Fruit fly (Drosophila melanogaster) whole organism, embryonic: ENCODE results near the gene CG10011.
A peak's percentile ranks its signal among the peaks of the same experiment; 100 is the strongest.

Experiments used
- Bdp1 ChIP-seq: fragments of 200-800 bp; sonication (Bioruptor generic); optimal IDR thresholded peaks from 3 replicates; lab custom pipeline; 2016; ENCODE audit warnings: missing biosample characterization, missing genetic modification characterization
- C15 ChIP-seq: fragments of 200-800 bp; sonication (Bioruptor generic); IDR thresholded peaks from 3 replicates; pipeline ENCODE4 v1.3.6; 2022; ENCODE audit warnings: missing biosample characterization, missing genetic modification characterization
- CG11560 ChIP-seq: fragments of 200-800 bp; sonication (Bioruptor generic); IDR thresholded peaks from 3 replicates; pipeline ENCODE4 v1.3.6; 2022; ENCODE audit warnings: missing biosample characterization, missing genetic modification characterization
- CG14710 ChIP-seq: fragments of 200-800 bp; sonication (Bioruptor generic); optimal IDR thresholded peaks from 3 replicates; lab custom pipeline; 2019; ENCODE audit warnings: missing biosample characterization, mild to moderate bottlenecking, missing genetic modification characterization, moderate library complexity
- CG14965 ChIP-seq: fragments of 200-800 bp; sonication (Bioruptor generic); optimal IDR thresholded peaks from 2 replicates; lab custom pipeline; 2016; ENCODE audit warnings: missing biosample characterization, missing genetic modification characterization, borderline replicate concordance
- CG15696 ChIP-seq: fragments of 200-800 bp; sonication (Bioruptor generic); optimal IDR thresholded peaks from 2 replicates; lab custom pipeline; 2019; ENCODE audit warnings: missing biosample characterization, mild to moderate bottlenecking, missing genetic modification characterization, moderate library complexity
- CG16813 ChIP-seq: fragments of 200-800 bp; sonication (Bioruptor generic); IDR thresholded peaks from 3 replicates; pipeline ENCODE4 v1.3.6; 2022; ENCODE audit warnings: missing biosample characterization, missing genetic modification characterization; ENCODE audit not compliant: partially characterized antibody
- CG18262 ChIP-seq: fragments of 200-800 bp; optimal IDR thresholded peaks from 3 replicates; lab custom pipeline; 2019; ENCODE audit warnings: missing biosample characterization, mild to moderate bottlenecking, missing genetic modification characterization, moderate library complexity
- CG2712 ChIP-seq: fragments of 200-800 bp; optimal IDR thresholded peaks from 3 replicates; lab custom pipeline; 2019; ENCODE audit warnings: missing biosample characterization, mild to moderate bottlenecking, missing genetic modification characterization, moderate library complexity
- CG32532 ChIP-seq: fragments of 200-800 bp; sonication (Bioruptor generic); IDR thresholded peaks from 2 replicates; pipeline ENCODE4 v1.3.6; 2022; ENCODE audit warnings: missing biosample characterization, missing genetic modification characterization
- CG3838 ChIP-seq: fragments of 200-800 bp; sonication (Bioruptor generic); optimal IDR thresholded peaks from 3 replicates; lab custom pipeline; 2016; ENCODE audit warnings: missing biosample characterization, missing genetic modification characterization
- CG4328 ChIP-seq: fragments of 200-800 bp; sonication (Bioruptor generic); optimal IDR thresholded peaks from 3 replicates; lab custom pipeline; 2017; ENCODE audit warnings: missing biosample characterization, missing genetic modification reagents, missing genetic modification characterization
- CG8478 ChIP-seq: fragments of >200 bp; optimal IDR thresholded peaks from 2 replicates; lab custom pipeline; 2018
- CG9932 ChIP-seq: fragments of 200-800 bp; sonication (Bioruptor generic); IDR thresholded peaks from 2 replicates; pipeline ENCODE4 v1.3.6; 2022; ENCODE audit warnings: missing biosample characterization, missing genetic modification characterization
- CTCF ChIP-seq: fragments of 200-800 bp; sonication (Bioruptor generic); optimal IDR thresholded peaks from 2 replicates; lab custom pipeline; 2017; ENCODE audit warnings: missing biosample characterization, mild to moderate bottlenecking, missing genetic modification characterization, moderate library complexity
- Camta ChIP-seq: fragments of 200-800 bp; sonication (Bioruptor generic); optimal IDR thresholded peaks from 2 replicates; lab custom pipeline; 2016; ENCODE audit warnings: missing biosample characterization, missing genetic modification characterization
- Deaf1 ChIP-seq: fragments of 200-800 bp; optimal IDR thresholded peaks from 3 replicates; lab custom pipeline; 2019; ENCODE audit warnings: missing biosample characterization, mild to moderate bottlenecking, missing genetic modification characterization, moderate library complexity
- Dek ChIP-seq: fragments of 200-800 bp; sonication (Bioruptor generic); optimal IDR thresholded peaks from 3 replicates; lab custom pipeline; 2019; ENCODE audit warnings: missing biosample characterization, mild to moderate bottlenecking, missing genetic modification characterization, moderate library complexity
- Drgx ChIP-seq: fragments of 200-800 bp; sonication (Bioruptor generic); IDR thresholded peaks from 2 replicates; pipeline ENCODE4 v1.3.6; 2022; ENCODE audit warnings: missing biosample characterization, missing genetic modification characterization
- Hr51 ChIP-seq, 2 experiments: fragments of 200-800 bp; sonication (Bioruptor generic); optimal IDR thresholded peaks; 2 replicates in 1 of 2; 3 replicates in 1 of 2; lab custom pipeline; 2016 to 2018; ENCODE audit warnings: missing biosample characterization in 2 of 2, missing genetic modification characterization in 2 of 2, mild to moderate bottlenecking in 1 of 2, moderate library complexity in 1 of 2
- Jarid2 ChIP-seq: fragments of 200-800 bp; sonication (Bioruptor generic); optimal IDR thresholded peaks from 3 replicates; lab custom pipeline; 2017; ENCODE audit warnings: mild to moderate bottlenecking, missing biosample characterization, missing genetic modification reagents, missing genetic modification characterization
- Meics ChIP-seq: fragments of 200-800 bp; sonication (Bioruptor generic); optimal IDR thresholded peaks from 2 replicates; lab custom pipeline; 2017; ENCODE audit warnings: missing biosample characterization, mild to moderate bottlenecking, missing genetic modification characterization
- NC2β ChIP-seq: fragments of 200-800 bp; sonication (Bioruptor generic); optimal IDR thresholded peaks from 2 replicates; lab custom pipeline; 2016; ENCODE audit warnings: missing biosample characterization, missing genetic modification characterization
- Oaz ChIP-seq: fragments of 200-800 bp; sonication (Bioruptor generic); IDR thresholded peaks from 2 replicates; pipeline ENCODE4 v1.3.6; 2022; ENCODE audit warnings: missing biosample characterization, missing genetic modification characterization
- Poxn ChIP-seq: fragments of 200-800 bp; sonication (Bioruptor generic); IDR thresholded peaks from 2 replicates; pipeline ENCODE4 v1.3.6; 2022; ENCODE audit warnings: missing biosample characterization, missing genetic modification characterization
- Rx ChIP-seq: fragments of 200-800 bp; sonication (Bioruptor generic); IDR thresholded peaks from 2 replicates; pipeline ENCODE4 v1.3.6; 2022; ENCODE audit warnings: missing biosample characterization, missing genetic modification characterization
- Sin3A ChIP-seq: fragments of >200 bp; optimal IDR thresholded peaks from 2 replicates; lab custom pipeline; 2018
- Sox102F ChIP-seq: fragments of 200-800 bp; sonication (Bioruptor generic); optimal IDR thresholded peaks from 2 replicates; lab custom pipeline; 2018; ENCODE audit warnings: missing biosample characterization, mild to moderate bottlenecking, missing genetic modification characterization, moderate library complexity
- ap ChIP-seq: fragments of 200-800 bp; sonication (Bioruptor generic); IDR thresholded peaks from 2 replicates; pipeline ENCODE4 v1.3.6; 2022; ENCODE audit warnings: missing biosample characterization, missing genetic modification characterization
- ash1 ChIP-seq: fragments of 200-800 bp; sonication (Bioruptor generic); optimal IDR thresholded peaks from 2 replicates; lab custom pipeline; 2018; ENCODE audit warnings: missing biosample characterization, mild to moderate bottlenecking, missing genetic modification characterization
- btn ChIP-seq: fragments of 200-800 bp; sonication (Bioruptor generic); optimal IDR thresholded peaks from 2 replicates; lab custom pipeline; 2016; ENCODE audit warnings: missing biosample characterization, missing genetic modification characterization
- ci ChIP-seq: fragments of 200-800 bp; sonication (Bioruptor generic); IDR thresholded peaks from 3 replicates; pipeline ENCODE4 v1.3.6; 2022; ENCODE audit warnings: missing biosample characterization, missing genetic modification characterization
- da ChIP-seq: fragments of 200-800 bp; sonication (Bioruptor generic); optimal IDR thresholded peaks from 2 replicates; lab custom pipeline; 2016; ENCODE audit warnings: missing biosample characterization, missing genetic modification characterization
- dan ChIP-seq: fragments of 200-800 bp; sonication (Bioruptor generic); IDR thresholded peaks from 2 replicates; pipeline ENCODE4 v1.3.6; 2022; ENCODE audit warnings: missing biosample characterization, missing genetic modification characterization
- disco-r ChIP-seq: fragments of 200-800 bp; sonication (Bioruptor generic); optimal IDR thresholded peaks from 2 replicates; lab custom pipeline; 2016; ENCODE audit warnings: missing biosample characterization, missing genetic modification characterization
- en ChIP-seq: fragments of 200-800 bp; sonication (Bioruptor generic); optimal IDR thresholded peaks from 2 replicates; lab custom pipeline; 2016; ENCODE audit warnings: missing biosample characterization, missing genetic modification characterization
- exex ChIP-seq: fragments of 200-800 bp; sonication (Bioruptor generic); optimal IDR thresholded peaks from 4 replicates; lab custom pipeline; 2018; ENCODE audit warnings: missing biosample characterization, mild to moderate bottlenecking, missing genetic modification characterization, moderate library complexity
- gem ChIP-seq: fragments of 200-800 bp; sonication (Bioruptor generic); optimal IDR thresholded peaks from 2 replicates; lab custom pipeline; 2019; ENCODE audit warnings: missing biosample characterization, mild to moderate bottlenecking, missing genetic modification characterization, moderate library complexity
- ken ChIP-seq: fragments of 200-800 bp; sonication (Bioruptor generic); IDR thresholded peaks from 3 replicates; pipeline ENCODE4 v1.3.6; 2022; ENCODE audit warnings: missing biosample characterization, missing genetic modification characterization
- lab ChIP-seq: fragments of 200-800 bp; sonication (Bioruptor generic); optimal IDR thresholded peaks from 3 replicates; lab custom pipeline; 2017; ENCODE audit warnings: missing biosample characterization, missing genetic modification characterization, mild to moderate bottlenecking, moderate library complexity, missing genetic modification reagents
- nau ChIP-seq: fragments of 200-800 bp; sonication (Bioruptor generic); optimal IDR thresholded peaks from 3 replicates; lab custom pipeline; 2017; ENCODE audit warnings: missing biosample characterization, mild to moderate bottlenecking, missing genetic modification characterization, missing genetic modification reagents
- pita ChIP-seq: fragments of 200-800 bp; sonication (Bioruptor generic); optimal IDR thresholded peaks from 2 replicates; lab custom pipeline; 2017; ENCODE audit warnings: missing biosample characterization, mild to moderate bottlenecking, missing genetic modification characterization
- sc ChIP-seq, 3 experiments: fragments of >200 bp in 2 of 3; fragments of 200-800 bp in 1 of 3; sonication (Bioruptor generic) in 1 of 3; optimal IDR thresholded peaks; 2 replicates in 2 of 3; 3 replicates in 1 of 3; lab custom pipeline; 2017; ENCODE audit warnings: mild to moderate bottlenecking in 1 of 3, missing biosample characterization in 1 of 3, missing genetic modification characterization in 1 of 3, missing genetic modification reagents in 1 of 3
- slou ChIP-seq: fragments of 200-800 bp; sonication (Bioruptor generic); optimal IDR thresholded peaks from 3 replicates; lab custom pipeline; 2016; ENCODE audit warnings: missing biosample characterization, missing genetic modification characterization
- ssp ChIP-seq: fragments of 200-800 bp; sonication (Bioruptor generic); IDR thresholded peaks from 2 replicates; pipeline ENCODE4 v1.3.6; 2022; ENCODE audit warnings: missing biosample characterization, missing genetic modification characterization
- unpg ChIP-seq: fragments of 200-800 bp; sonication (Bioruptor generic); optimal IDR thresholded peaks from 3 replicates; lab custom pipeline; 2018; ENCODE audit warnings: missing biosample characterization, mild to moderate bottlenecking, missing genetic modification characterization, moderate library complexity
- vvl ChIP-seq: fragments of 200-800 bp; sonication (Bioruptor generic); IDR thresholded peaks from 2 replicates; pipeline ENCODE4 v1.3.6; 2022; ENCODE audit warnings: missing biosample characterization, missing genetic modification characterization
- z ChIP-seq: fragments of 200-800 bp; sonication (Bioruptor generic); IDR thresholded peaks from 3 replicates; pipeline ENCODE4 v1.3.6; 2022; ENCODE audit warnings: missing biosample characterization, missing genetic modification characterization

CG10011 gene

dm6 chr3R:28681834-28682464, 47.0 kb upstream of the CG10011 start (continued):
- no peak for TF ChIP-seq ssp (GFP tag; lab: Robert Waterston, UW)
- 0 out of 3 replicates have a peak, but pooled peaks have one; percentile 23 for TF ChIP-seq CG16813 (GFP tag; lab: Robert Waterston, UW)
- 0 out of 2 replicates have a peak, but pooled peaks have one; percentile 15 for TF ChIP-seq vvl (GFP tag; lab: Robert Waterston, UW)
- TF ChIP-seq ash1 (GFP tag; lab: Kevin White, UChicago) = no peak
- peak; percentile 73 for TF ChIP-seq CG8478 (lab: Kevin White, UChicago)
- no peak for TF ChIP-seq CG15696
- TF ChIP-seq z (GFP tag; lab: Robert Waterston, UW) = peak; percentile 93
- no peak for TF ChIP-seq CTCF
- TF ChIP-seq sc (optimal IDR thresholded peaks at IDR 0.05; lab: Kevin White, UChicago) = no peak
- TF ChIP-seq sc (GFP tag; optimal IDR thresholded peaks at IDR 0.05; lab: Kevin White, UChicago) = no peak
- no peak for TF ChIP-seq disco-r (GFP tag; lab: Kevin White, UChicago)
- TF ChIP-seq Bdp1 (GFP tag; lab: Kevin White, UChicago) = no peak
- no peak for TF ChIP-seq CG14965 (GFP tag; lab: Kevin White, UChicago)
- TF ChIP-seq ap (GFP tag; lab: Robert Waterston, UW) = no peak
- no peak for TF ChIP-seq Sin3A (lab: Kevin White, UChicago)
- TF ChIP-seq Jarid2 (GFP tag; lab: Kevin White, UChicago) = peak; percentile 60
- no peak for TF ChIP-seq CG32532 (GFP tag; lab: Robert Waterston, UW)
- no peak for TF ChIP-seq Meics (GFP tag; lab: Kevin White, UChicago)
- TF ChIP-seq da (GFP tag; lab: Kevin White, UChicago) = no peak
- TF ChIP-seq ken (GFP tag; lab: Robert Waterston, UW) = 0 out of 3 replicates have a peak, but pooled peaks have one; percentile 3
- peak; percentile 63 for TF ChIP-seq Deaf1 (tag; lab: Kevin White, UChicago)
- peak; percentile 16; the same call in 1 of the 2 replicates for TF ChIP-seq Drgx (GFP tag; lab: Robert Waterston, UW)
- no peak for TF ChIP-seq btn (GFP tag; lab: Kevin White, UChicago)
- no peak for TF ChIP-seq pita
- TF ChIP-seq en (GFP tag; lab: Kevin White, UChicago) = no peak
- TF ChIP-seq, all 482 proteins: peak for 24

dm6 chr3R:28679583-28679982, 44.7 kb upstream of the CG10011 start:
- TF ChIP-seq CG9932 (GFP tag; lab: Robert Waterston, UW) (no peak), Camta (no peak), slou (GFP tag; lab: Kevin White, UChicago) (no peak), CG11560 (tag; lab: Robert Waterston, UW) (no peak)

- no peak for TF ChIP-seq dan
- no peak for TF ChIP-seq NC2β (GFP tag; lab: Kevin White, UChicago)
- TF ChIP-seq CG18262 = no peak
- no peak for TF ChIP-seq exex (tag; lab: Kevin White, UChicago)
- no peak for TF ChIP-seq CG14710 (tag; lab: Kevin White, UChicago)
- TF ChIP-seq Dek (tag; lab: Kevin White, UChicago) = peak; percentile 31
- TF ChIP-seq CG2712 (tag; lab: Kevin White, UChicago) = peak; percentile 17
- TF ChIP-seq Oaz = no peak
- no peak for TF ChIP-seq CG3838 (GFP tag; lab: Kevin White, UChicago)
- peak; percentile 48 for TF ChIP-seq gem (tag; lab: Kevin White, UChicago)
- TF ChIP-seq Rx (GFP tag; lab: Robert Waterston, UW) = no peak
- TF ChIP-seq CG32532 (GFP tag; lab: Robert Waterston, UW) = no peak; the same call in 1 of the 2 replicates
- peak in 1 of 2 experiments; percentile 10 for TF ChIP-seq Hr51 (GFP tag; optimal IDR thresholded peaks at IDR 0.05; lab: Kevin White, UChicago)
- peak; percentile 10 for TF ChIP-seq Sox102F
- TF ChIP-seq nau (GFP tag; lab: Kevin White, UChicago) = no peak
- TF ChIP-seq ci (GFP tag; lab: Robert Waterston, UW) = no peak
- TF ChIP-seq unpg (GFP tag; lab: Kevin White, UChicago) = peak; percentile 39
- no peak for TF ChIP-seq Poxn (GFP tag; lab: Robert Waterston, UW)
- TF ChIP-seq C15 = no peak
- peak; percentile 16 for TF ChIP-seq lab (GFP tag; lab: Kevin White, UChicago)
- TF ChIP-seq CG4328 (GFP tag; lab: Kevin White, UChicago) = no peak
Observed at dm6 chr3R:28677527-28678134, 42.7 kb upstream of the CG10011 start.
